Worm (Caenorhabditis elegans) whole organism, L3 larva: Measurements from ENCODE around the gene glt-1.
A peak's percentile ranks its signal among the peaks of the same experiment; 100 is the strongest.

Experiments
- R02D3.7 ChIP-seq: fragments of 150-350 bp; optimal IDR thresholded peaks from 2 replicates; lab custom pipeline; 2014; ENCODE audit warnings: missing biosample characterization, missing genetic modification characterization
- ZK546.5 ChIP-seq: sonication (generic microtip); optimal IDR thresholded peaks from 2 replicates; lab custom pipeline; 2017; ENCODE audit warnings: missing biosample characterization, missing genetic modification characterization
- ceh-28 ChIP-seq: fragments of 150-350 bp; optimal IDR thresholded peaks from 2 replicates; lab custom pipeline; 2014; ENCODE audit warnings: missing biosample characterization, missing genetic modification reagents, missing genetic modification characterization
- ceh-82 ChIP-seq: fragments of 150-350 bp; optimal IDR thresholded peaks from 2 replicates; lab custom pipeline; 2014; ENCODE audit warnings: missing biosample characterization, missing genetic modification characterization
- egl-27 ChIP-seq: sonication (generic microtip); optimal IDR thresholded peaks from 4 replicates; lab custom pipeline; 2017; ENCODE audit warnings: missing biosample characterization, missing genetic modification reagents, missing genetic modification characterization
- elt-2 ChIP-seq: sonication (generic microtip); optimal IDR thresholded peaks from 2 replicates; lab custom pipeline; 2016; ENCODE audit warnings: missing genetic modification reagents, mild to moderate bottlenecking, missing genetic modification characterization, missing compliant biosample characterization
- elt-3 ChIP-seq, 3 experiments: fragments of 150-350 bp in 1 of 3; sonication (generic microtip) in 2 of 3; optimal IDR thresholded peaks; 2 replicates in 2 of 3; 4 replicates in 1 of 3; lab custom pipeline; 2014 to 2017; ENCODE audit warnings: missing biosample characterization in 3 of 3, missing genetic modification characterization in 3 of 3
- eor-1 ChIP-seq, 2 experiments: fragments of 150-350 bp; optimal IDR thresholded peaks; 2 replicates each; lab custom pipeline; 2014 to 2018; ENCODE audit warnings: missing biosample characterization in 2 of 2, missing genetic modification characterization in 2 of 2
- fkh-10 ChIP-seq: sonication (generic microtip); optimal IDR thresholded peaks from 2 replicates; lab custom pipeline; 2017; ENCODE audit warnings: missing biosample characterization, missing genetic modification reagents, missing genetic modification characterization
- fos-1 ChIP-seq: fragments of 150-350 bp; optimal IDR thresholded peaks from 2 replicates; lab custom pipeline; 2014; ENCODE audit warnings: missing biosample characterization, missing genetic modification characterization
- hmg-11 ChIP-seq: sonication (generic microtip); optimal IDR thresholded peaks from 2 replicates; lab custom pipeline; 2016; ENCODE audit warnings: missing genetic modification characterization, missing compliant biosample characterization
- jun-1 ChIP-seq: fragments of 150-350 bp; optimal IDR thresholded peaks from 2 replicates; lab custom pipeline; 2014; ENCODE audit warnings: missing biosample characterization, missing genetic modification reagents, missing genetic modification characterization
- lin-15B ChIP-seq: fragments of 150-350 bp; optimal IDR thresholded peaks from 2 replicates; lab custom pipeline; 2014; ENCODE audit warnings: missing biosample characterization, missing genetic modification characterization
- lin-39 ChIP-seq: fragments of 150-350 bp; optimal IDR thresholded peaks from 2 replicates; lab custom pipeline; 2018; ENCODE audit warnings: missing biosample characterization, missing genetic modification reagents, missing genetic modification characterization
- mdl-1 ChIP-seq: fragments of 150-350 bp; optimal IDR thresholded peaks from 2 replicates; lab custom pipeline; 2014; ENCODE audit warnings: missing biosample characterization, missing genetic modification characterization
- nfya-1 ChIP-seq: sonication (generic microtip); optimal IDR thresholded peaks from 2 replicates; lab custom pipeline; 2017; ENCODE audit warnings: missing genetic modification characterization, mild to moderate bottlenecking, missing compliant biosample characterization, antibody characterized with exemption, moderate library complexity; ENCODE audit not compliant: insufficient read depth
- nhr-11 ChIP-seq: fragments of 150-350 bp; optimal IDR thresholded peaks from 2 replicates; lab custom pipeline; 2014; ENCODE audit warnings: missing biosample characterization, missing genetic modification characterization
- nhr-12 ChIP-seq: fragments of 150-350 bp; optimal IDR thresholded peaks from 2 replicates; lab custom pipeline; 2014; ENCODE audit warnings: missing biosample characterization, missing genetic modification characterization
- nhr-23 ChIP-seq: fragments of 150-350 bp; optimal IDR thresholded peaks from 2 replicates; lab custom pipeline; 2014; ENCODE audit warnings: missing biosample characterization, missing genetic modification reagents, missing genetic modification characterization
- nhr-237 ChIP-seq: fragments of 150-350 bp; optimal IDR thresholded peaks from 2 replicates; lab custom pipeline; 2014; ENCODE audit warnings: missing biosample characterization, missing genetic modification characterization
- nhr-25 ChIP-seq: sonication (generic microtip); optimal IDR thresholded peaks from 2 replicates; lab custom pipeline; 2017; ENCODE audit warnings: missing biosample characterization, missing genetic modification characterization
- pha-4 ChIP-seq: fragments of 150-350 bp; optimal IDR thresholded peaks from 2 replicates; lab custom pipeline; 2014; ENCODE audit warnings: missing biosample characterization, missing genetic modification reagents, missing genetic modification characterization
- pqm-1 ChIP-seq: fragments of 150-350 bp; optimal IDR thresholded peaks from 2 replicates; lab custom pipeline; 2017; ENCODE audit warnings: missing biosample characterization, missing genetic modification characterization, inconsistent platforms
- sea-2 ChIP-seq: fragments of 150-350 bp; sonication (generic microtip); optimal IDR thresholded peaks from 4 replicates; lab custom pipeline; 2014; ENCODE audit warnings: missing biosample characterization, missing genetic modification reagents, missing genetic modification characterization
- skn-1 ChIP-seq: fragments of 150-350 bp; optimal IDR thresholded peaks from 2 replicates; lab custom pipeline; 2014; ENCODE audit warnings: missing biosample characterization, missing genetic modification characterization
- snpc-4 ChIP-seq: fragments of 150-350 bp; optimal IDR thresholded peaks from 2 replicates; lab custom pipeline; 2014; ENCODE audit warnings: missing biosample characterization, missing genetic modification characterization
- tbx-2 ChIP-seq: sonication (generic microtip); optimal IDR thresholded peaks from 2 replicates; lab custom pipeline; 2016; ENCODE audit warnings: mild to moderate bottlenecking, missing genetic modification characterization, missing compliant biosample characterization
- unc-39 ChIP-seq: sonication (generic microtip); optimal IDR thresholded peaks from 4 replicates; lab custom pipeline; 2017; ENCODE audit warnings: missing biosample characterization, missing genetic modification characterization
- ztf-11 ChIP-seq: fragments of 150-350 bp; optimal IDR thresholded peaks from 2 replicates; lab custom pipeline; 2014; ENCODE audit warnings: missing biosample characterization, missing genetic modification characterization
- ztf-4 ChIP-seq: fragments of 150-350 bp; optimal IDR thresholded peaks from 2 replicates; lab custom pipeline; 2014; ENCODE audit warnings: missing biosample characterization, missing genetic modification characterization

The glt-1 gene

ce11 chrX:3464309-3465038 lies 31.4 kb upstream of the glt-1 start:
- peak; percentile 60 for TF ChIP-seq lin-39
- TF ChIP-seq lin-15B, result no peak

ce11 chrX:3465785-3466184 lies 30.0 kb upstream of the glt-1 start, which contains the start of the genes ZK377.15 and sax-3:
Gene ZK377.15, minus strand, starts transcription at chrX:3465885.
Gene sax-3, minus strand, starts transcription at chrX:3465927.
- TF ChIP-seq ztf-4 (tag; lab: Kevin White, UChicago) (no peak), skn-1 (tag; lab: Kevin White, UChicago) (no peak), mdl-1 (no peak), hmg-11 (tag; lab: Kevin White, UChicago) (no peak), pqm-1 (tag; lab: Kevin White, UChicago) (no peak)

- no peak for TF ChIP-seq hmg-11 (tag; lab: Kevin White, UChicago)
Observed at ce11 chrX:3467004-3467761, 28.6 kb upstream of the glt-1 start.

- no peak for TF ChIP-seq elt-3 (tag; optimal IDR thresholded peaks at IDR 0.05; lab: Kevin White, UChicago)
- no peak for TF ChIP-seq R02D3.7
- no peak for TF ChIP-seq ZK546.5 (tag; lab: Kevin White, UChicago)
- TF ChIP-seq nhr-25 (tag; lab: Kevin White, UChicago), result no peak
- TF ChIP-seq pqm-1 (tag; lab: Kevin White, UChicago), result no peak
- TF ChIP-seq jun-1, result no peak
Observed at ce11 chrX:3467958-3468357, 27.9 kb upstream of the glt-1 start.

- peak; percentile 75 for TF ChIP-seq fkh-10 (GFP tag; lab: Kevin White, UChicago)
- no peak for TF ChIP-seq fos-1 (tag; lab: Kevin White, UChicago)
- TF ChIP-seq nhr-23 (tag; lab: Kevin White, UChicago), result no peak
- TF ChIP-seq eor-1 (tag; optimal IDR thresholded peaks at IDR 0.05; lab: Kevin White, UChicago), result no peak
Observed at ce11 chrX:3469332-3469731, 26.5 kb upstream of the glt-1 start.

- no peak for TF ChIP-seq eor-1 (tag; optimal IDR thresholded peaks at IDR 0.05; lab: Kevin White, UChicago)
- TF ChIP-seq lin-39, result peak; percentile 82
Observed at ce11 chrX:3470307-3470706, 25.5 kb upstream of the glt-1 start.

ce11 chrX:3472226-3472625 lies 23.6 kb upstream of the glt-1 start:
- TF ChIP-seq egl-27 (peak; percentile 15), hmg-11 (tag; lab: Kevin White, UChicago) (peak; percentile 44), nhr-25 (tag; lab: Kevin White, UChicago) (peak; percentile 70), pha-4 (tag; lab: Kevin White, UChicago) (peak; percentile 87), lin-39 (peak; percentile 21), nhr-11 (no peak), snpc-4 (tag; lab: Kevin White, UChicago) (peak; percentile 1), elt-2 (tag; lab: Kevin White, UChicago) (peak; percentile 49), ztf-11 (no peak), nfya-1 (tag; lab: Kevin White, UChicago) (peak; percentile 23), unc-39 (no peak), nhr-237 (no peak)

ce11 chrX:3473793-3474192 lies 22.0 kb upstream of the glt-1 start:
- TF ChIP-seq ZK546.5 (tag; lab: Kevin White, UChicago) (no peak), lin-39 (no peak), tbx-2 (tag; lab: Kevin White, UChicago) (no peak), ceh-82 (no peak), ceh-28 (tag; lab: Kevin White, UChicago) (no peak), sea-2 (GFP tag; lab: Kevin White, UChicago) (no peak), nhr-12 (tag; lab: Kevin White, UChicago) (no peak)
- TF ChIP-seq, all 47 proteins: peak for 0
